Worm (Caenorhabditis elegans): Measurements from ENCODE around the gene twk-24.

twk-24 gene

DNA sequence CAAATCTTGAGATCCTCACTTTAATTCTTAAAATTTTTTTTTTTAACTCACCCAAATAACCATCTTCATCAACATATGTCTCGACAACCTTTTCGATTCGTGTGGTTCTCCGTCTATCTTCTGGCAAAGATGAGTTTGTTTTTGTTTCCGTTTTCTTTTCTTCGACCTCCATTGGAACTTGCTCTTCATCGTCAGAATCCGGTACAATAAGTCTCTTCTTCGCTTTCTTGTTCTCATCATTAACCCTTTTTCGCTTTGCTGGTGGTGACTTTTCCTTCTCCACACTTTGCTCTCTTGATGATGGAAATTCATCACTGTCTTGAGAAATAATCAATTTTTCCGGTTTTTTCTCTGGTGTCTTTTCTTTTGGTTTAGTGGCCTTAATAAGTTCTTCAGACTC is 47.0 kb upstream of the twk-24 start:
- TF ChIP-seq snpc-4 (tag; optimal IDR thresholded peaks at IDR 0.05) (no peak), ham-2 (GFP tag; optimal IDR thresholded peaks at IDR 0.05) (no peak), lin-13 (tag; optimal IDR thresholded peaks at IDR 0.05) (no peak), pha-4 (tag; optimal IDR thresholded peaks at IDR 0.05) (no peak), nhr-76 (tag; optimal IDR thresholded peaks at IDR 0.05) (no peak), nhr-237 (tag; optimal IDR thresholded peaks at IDR 0.05) (no peak), sptf-1 (tag; optimal IDR thresholded peaks at IDR 0.05) (no peak), bed-3 (GFP tag; optimal IDR thresholded peaks at IDR 0.05) (no peak), blmp-1 (tag; optimal IDR thresholded peaks at IDR 0.05) (no peak), ztf-11 (tag; optimal IDR thresholded peaks at IDR 0.05) (no peak), lin-32 (GFP tag; optimal IDR thresholded peaks at IDR 0.05) (no peak), ces-1 (GFP tag; optimal IDR thresholded peaks at IDR 0.05) (no peak), unc-39 (tag; optimal IDR thresholded peaks at IDR 0.05) (no peak), cnd-1 (tag; optimal IDR thresholded peaks at IDR 0.05) (no peak), unc-120 (tag; optimal IDR thresholded peaks at IDR 0.05; ENCODE audit: poor library complexity, severe bottlenecking) (no peak), mls-2 (tag; optimal IDR thresholded peaks at IDR 0.05) (no peak), ceh-83 (GFP tag; optimal IDR thresholded peaks at IDR 0.05) (no peak), elt-1 (tag; optimal IDR thresholded peaks at IDR 0.05; ENCODE audit: borderline replicate concordance, insufficient read depth) (no peak)

ce11 chrV:12314413-12314812 is 45.3 kb upstream of the twk-24 start:
- TF ChIP-seq nhr-28 (tag; optimal IDR thresholded peaks at IDR 0.05) (no peak), ces-1 (GFP tag; optimal IDR thresholded peaks at IDR 0.05) (peak; percentile 84), hlh-1 (tag; optimal IDR thresholded peaks at IDR 0.05) (peak; percentile 15), elt-3 (tag; optimal IDR thresholded peaks at IDR 0.05) (no peak), unc-62 (GFP tag; optimal IDR thresholded peaks at IDR 0.05) (peak; percentile 18), tbx-8 (GFP tag; optimal IDR thresholded peaks at IDR 0.05) (no peak)

DNA sequence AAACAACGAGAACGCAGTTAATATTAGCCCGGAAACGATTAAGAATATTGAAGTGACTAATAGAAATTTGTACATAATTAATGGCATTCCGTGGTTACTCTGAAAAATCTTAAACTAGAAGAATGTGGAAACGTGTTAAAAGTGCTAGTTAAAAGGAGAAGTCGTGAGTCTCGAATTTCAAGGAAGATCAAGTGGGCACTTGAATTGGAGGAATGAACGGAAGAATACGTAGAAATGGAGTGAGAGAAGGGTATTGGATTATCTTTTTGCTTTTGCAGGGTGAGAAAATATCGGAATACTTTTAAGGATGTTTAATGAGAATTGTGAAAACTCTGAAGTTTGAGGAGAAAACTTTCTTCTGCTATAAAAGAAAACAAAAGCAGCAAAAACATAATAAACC is 41.1 kb upstream of the twk-24 start, which contains the start of gene hpo-30:
TSS of gene hpo-30 (minus strand) at position 101 of the 400 bp plus-strand sequence.
- no peak for TF ChIP-seq blmp-1 (tag; optimal IDR thresholded peaks at IDR 0.05)
- no peak for TF ChIP-seq hlh-1 (tag; optimal IDR thresholded peaks at IDR 0.05)
- TF ChIP-seq sptf-1 (tag; optimal IDR thresholded peaks at IDR 0.05), result no peak
- TF ChIP-seq M03D4.4 (tag; optimal IDR thresholded peaks at IDR 0.05), result no peak
- no peak for TF ChIP-seq pha-4 (tag; optimal IDR thresholded peaks at IDR 0.05)
- TF ChIP-seq mab-5 (tag; optimal IDR thresholded peaks at IDR 0.05), result no peak
- no peak for TF ChIP-seq elt-1 (tag; optimal IDR thresholded peaks at IDR 0.05; ENCODE audit: borderline replicate concordance, insufficient read depth)
- TF ChIP-seq ceh-43 (GFP tag; optimal IDR thresholded peaks at IDR 0.05), result no peak
- no peak for TF ChIP-seq nhr-76 (tag; optimal IDR thresholded peaks at IDR 0.05)

DNA sequence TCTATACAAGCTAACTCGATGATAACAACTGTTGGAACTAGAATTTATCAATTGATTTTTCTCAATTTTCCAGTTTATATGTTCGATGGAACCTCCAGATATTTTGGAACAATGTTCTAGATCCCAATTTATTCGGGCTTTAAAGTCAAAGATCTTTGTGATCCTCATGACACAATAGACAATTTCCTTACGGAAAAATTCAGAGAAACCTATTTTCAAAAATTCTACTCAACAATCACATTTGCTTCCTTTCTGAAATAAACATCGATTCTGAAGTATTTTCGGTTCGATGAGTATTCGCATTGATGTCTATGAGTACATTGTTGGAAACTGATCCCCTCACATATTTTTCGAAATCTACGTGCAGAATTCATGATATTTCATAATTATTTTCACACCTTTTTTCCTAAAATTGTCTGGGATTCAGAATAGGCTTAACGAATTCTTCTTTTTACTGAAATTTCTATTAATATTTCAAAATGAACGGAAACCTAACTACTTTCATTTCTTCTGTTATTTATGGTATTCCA is 38.0 kb upstream of the twk-24 start, which contains the start of gene srg-45:
TSS of gene srg-45 (plus strand) at position 480 of the 530 bp plus-strand sequence.
- TF ChIP-seq M03D4.4 (tag; optimal IDR thresholded peaks at IDR 0.05) (no peak), mab-5 (tag; optimal IDR thresholded peaks at IDR 0.05) (no peak), lin-32 (GFP tag; optimal IDR thresholded peaks at IDR 0.05) (no peak), unc-62 (GFP tag; optimal IDR thresholded peaks at IDR 0.05) (no peak), hlh-1 (tag; optimal IDR thresholded peaks at IDR 0.05) (no peak), ham-2 (GFP tag; optimal IDR thresholded peaks at IDR 0.05) (no peak), nhr-76 (tag; optimal IDR thresholded peaks at IDR 0.05) (no peak), lsy-2 (tag; optimal IDR thresholded peaks at IDR 0.05) (no peak), drap-1 (GFP tag; optimal IDR thresholded peaks at IDR 0.05) (no peak)

DNA sequence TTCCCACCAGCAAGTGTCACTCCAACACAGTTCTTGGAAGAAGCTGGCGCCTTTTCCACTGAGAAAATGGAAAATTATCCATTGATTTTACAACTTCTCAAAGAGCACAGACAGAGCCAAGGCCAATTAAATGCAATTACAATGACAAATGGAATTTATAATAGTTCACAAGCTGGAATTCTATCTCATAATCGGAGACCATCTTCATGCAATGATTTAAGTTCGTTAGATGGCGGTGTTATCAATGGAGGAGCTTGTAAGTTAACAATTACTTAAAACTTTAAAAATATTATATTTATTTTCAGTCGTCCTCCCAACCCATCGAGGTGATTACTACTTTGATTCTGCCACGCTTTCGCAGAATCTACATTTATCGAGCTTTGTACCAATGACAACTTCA is 36.6 kb upstream of the twk-24 start:
- no peak for TF ChIP-seq lsy-2 (tag; optimal IDR thresholded peaks at IDR 0.05)
- TF ChIP-seq ztf-11 (tag; optimal IDR thresholded peaks at IDR 0.05), result no peak
- no peak for TF ChIP-seq zip-8 (tag; optimal IDR thresholded peaks at IDR 0.05)
- no peak for TF ChIP-seq nhr-237 (tag; optimal IDR thresholded peaks at IDR 0.05)
- no peak for TF ChIP-seq unc-62 (GFP tag; optimal IDR thresholded peaks at IDR 0.05)
- no peak for TF ChIP-seq pha-4 (tag; optimal IDR thresholded peaks at IDR 0.05)
- no peak for TF ChIP-seq sem-2 (GFP tag; optimal IDR thresholded peaks at IDR 0.05)
- no peak for TF ChIP-seq elt-3 (tag; optimal IDR thresholded peaks at IDR 0.05)
- no peak for TF ChIP-seq flh-1 (GFP tag; optimal IDR thresholded peaks at IDR 0.05)
